Worm (Caenorhabditis elegans) whole organism, midembryonic: ENCODE measurements around the gene srg-6.

Experiments used
- T22C8.4 ChIP-seq: fragments of 200-800 bp; sonication (Bioruptor generic); IDR thresholded peaks from 2 replicates; pipeline ENCODE4 v1.3.6; 2022; ENCODE audit warnings: missing genetic modification characterization, missing compliant biosample characterization
- cog-1 ChIP-seq: sonication (generic microtip); optimal IDR thresholded peaks from 2 replicates; lab custom pipeline; 2016; ENCODE audit warnings: missing genetic modification characterization, missing compliant biosample characterization
- flt-1 ChIP-seq: fragments of 200-800 bp; sonication (Bioruptor generic); IDR thresholded peaks from 2 replicates; pipeline ENCODE4 v1.3.6; 2022; ENCODE audit warnings: missing genetic modification characterization, missing compliant biosample characterization
- klf-2 ChIP-seq: fragments of 200-800 bp; sonication (Bioruptor generic); conservative IDR thresholded peaks from 2 replicates; pipeline ENCODE4 v1.3.6; 2022; ENCODE audit warnings: missing genetic modification reagents, missing genetic modification characterization, missing compliant biosample characterization
- med-1 ChIP-seq: sonication (generic microtip); optimal IDR thresholded peaks from 2 replicates; lab custom pipeline; 2017; ENCODE audit warnings: missing genetic modification characterization, mild to moderate bottlenecking, missing compliant biosample characterization, antibody characterized with exemption, missing genetic modification reagents; ENCODE audit not compliant: insufficient read depth
- ref-1 ChIP-seq: fragments of 200-800 bp; sonication (Bioruptor generic); conservative IDR thresholded peaks from 2 replicates; pipeline ENCODE4 v1.3.6; 2022; ENCODE audit warnings: missing genetic modification reagents, missing genetic modification characterization, missing compliant biosample characterization
- tab-1 ChIP-seq: fragments of 200-800 bp; sonication (Bioruptor generic); IDR thresholded peaks from 2 replicates; pipeline ENCODE4 v1.3.6; 2022; ENCODE audit warnings: missing genetic modification characterization, missing compliant biosample characterization
- ztf-23 ChIP-seq: fragments of 200-800 bp; sonication (Bioruptor generic); IDR thresholded peaks from 2 replicates; pipeline ENCODE4 v1.3.6; 2022; ENCODE audit warnings: missing genetic modification reagents, missing genetic modification characterization, missing compliant biosample characterization
- ztf-29 ChIP-seq: fragments of 200-800 bp; sonication (Bioruptor generic); IDR thresholded peaks from 2 replicates; pipeline ENCODE4 v1.3.6; 2022; ENCODE audit warnings: missing genetic modification reagents, missing genetic modification characterization, missing compliant biosample characterization

Gene srg-6

ce11 chrIII:6265911-6266310 lies at the start of gene srg-6:
Gene srg-6 (minus strand): TSS chrIII:6266011.
- TF ChIP-seq ref-1 (GFP tag; lab: Robert Waterston, UW) (no peak), klf-2 (no peak), ztf-29 (GFP tag; lab: Robert Waterston, UW) (no peak), cog-1 (tag; lab: Kevin White, UChicago) (no peak), ztf-23 (GFP tag; lab: Robert Waterston, UW) (no peak), med-1 (no peak), flt-1 (no peak), T22C8.4 (GFP tag; lab: Robert Waterston, UW) (no peak), tab-1 (GFP tag; lab: Robert Waterston, UW) (no peak)

ce11 chrIII:6315515-6315914 lies 49.7 kb upstream of the srg-6 start:
- no peak for TF ChIP-seq cog-1 (tag; lab: Kevin White, UChicago)
- no peak for TF ChIP-seq T22C8.4 (GFP tag; lab: Robert Waterston, UW)
- TF ChIP-seq tab-1 (GFP tag; lab: Robert Waterston, UW): no peak
- TF ChIP-seq med-1: no peak
- TF ChIP-seq ztf-29 (GFP tag; lab: Robert Waterston, UW): no peak
- no peak for TF ChIP-seq flt-1
- TF ChIP-seq klf-2: no peak
- no peak for TF ChIP-seq ztf-23 (GFP tag; lab: Robert Waterston, UW)
- no peak for TF ChIP-seq ref-1 (GFP tag; lab: Robert Waterston, UW)

ce11 chrIII:6312244-6312643 lies 46.4 kb upstream of the srg-6 start:
- TF ChIP-seq ref-1 (GFP tag; lab: Robert Waterston, UW) (no peak), ztf-23 (GFP tag; lab: Robert Waterston, UW) (no peak), tab-1 (GFP tag; lab: Robert Waterston, UW) (no peak), cog-1 (tag; lab: Kevin White, UChicago) (no peak), ztf-29 (GFP tag; lab: Robert Waterston, UW) (no peak), med-1 (no peak), klf-2 (no peak), T22C8.4 (GFP tag; lab: Robert Waterston, UW) (no peak), flt-1 (no peak)

- TF ChIP-seq ztf-29 (GFP tag; lab: Robert Waterston, UW) (no peak), tab-1 (GFP tag; lab: Robert Waterston, UW) (no peak), cog-1 (tag; lab: Kevin White, UChicago) (no peak), klf-2 (no peak), T22C8.4 (GFP tag; lab: Robert Waterston, UW) (no peak), med-1 (no peak)
Observed at ce11 chrIII:6311452-6311851, 45.6 kb upstream of the srg-6 start.

ce11 chrIII:6310352-6310751 lies 44.5 kb upstream of the srg-6 start:
- TF ChIP-seq ztf-29 (GFP tag; lab: Robert Waterston, UW) (no peak), med-1 (no peak), tab-1 (GFP tag; lab: Robert Waterston, UW) (no peak), T22C8.4 (GFP tag; lab: Robert Waterston, UW) (no peak), flt-1 (no peak), ztf-23 (GFP tag; lab: Robert Waterston, UW) (no peak), ref-1 (GFP tag; lab: Robert Waterston, UW) (no peak), klf-2 (no peak), cog-1 (tag; lab: Kevin White, UChicago) (no peak)

ce11 chrIII:6309066-6309465 lies 43.3 kb upstream of the srg-6 start, which contains the start of gene gar-2:
Gene gar-2 (plus strand): TSS chrIII:6309366.
- TF ChIP-seq tab-1 (GFP tag; lab: Robert Waterston, UW): no peak
- TF ChIP-seq ref-1 (GFP tag; lab: Robert Waterston, UW): no peak
- no peak for TF ChIP-seq med-1
- TF ChIP-seq ztf-29 (GFP tag; lab: Robert Waterston, UW): no peak
- TF ChIP-seq cog-1 (tag; lab: Kevin White, UChicago): no peak
- no peak for TF ChIP-seq klf-2
- TF ChIP-seq ztf-23 (GFP tag; lab: Robert Waterston, UW): no peak
- TF ChIP-seq flt-1: no peak
- no peak for TF ChIP-seq T22C8.4 (GFP tag; lab: Robert Waterston, UW)

- TF ChIP-seq ztf-29 (GFP tag; lab: Robert Waterston, UW): no peak
- TF ChIP-seq cog-1 (tag; lab: Kevin White, UChicago): no peak
- no peak for TF ChIP-seq ref-1 (GFP tag; lab: Robert Waterston, UW)
- TF ChIP-seq flt-1: no peak
- TF ChIP-seq tab-1 (GFP tag; lab: Robert Waterston, UW): no peak
- no peak for TF ChIP-seq klf-2
- TF ChIP-seq med-1: no peak
- no peak for TF ChIP-seq ztf-23 (GFP tag; lab: Robert Waterston, UW)
- no peak for TF ChIP-seq T22C8.4 (GFP tag; lab: Robert Waterston, UW)
Observed at ce11 chrIII:6307832-6308231, 42.0 kb upstream of the srg-6 start.

- TF ChIP-seq klf-2: no peak
- no peak for TF ChIP-seq T22C8.4 (GFP tag; lab: Robert Waterston, UW)
- no peak for TF ChIP-seq flt-1
- no peak for TF ChIP-seq ztf-23 (GFP tag; lab: Robert Waterston, UW)
- no peak for TF ChIP-seq tab-1 (GFP tag; lab: Robert Waterston, UW)
- no peak for TF ChIP-seq cog-1 (tag; lab: Kevin White, UChicago)
- TF ChIP-seq ztf-29 (GFP tag; lab: Robert Waterston, UW): no peak
- no peak for TF ChIP-seq med-1
- TF ChIP-seq ref-1 (GFP tag; lab: Robert Waterston, UW): no peak
Observed at ce11 chrIII:6303787-6304186, 38.0 kb upstream of the srg-6 start.

ce11 chrIII:6303114-6303647 lies 37.4 kb upstream of the srg-6 start, which contains the start of gene F47D12.9:
Gene F47D12.9 (minus strand): TSS chrIII:6303380.
- TF ChIP-seq ztf-23 (GFP tag; lab: Robert Waterston, UW) (no peak), flt-1 (no peak), cog-1 (tag; lab: Kevin White, UChicago) (no peak), T22C8.4 (GFP tag; lab: Robert Waterston, UW) (no peak), tab-1 (GFP tag; lab: Robert Waterston, UW) (no peak), klf-2 (no peak), ztf-29 (GFP tag; lab: Robert Waterston, UW) (no peak), med-1 (no peak), ref-1 (GFP tag; lab: Robert Waterston, UW) (no peak)

ce11 chrIII:6300297-6300696 lies 34.5 kb upstream of the srg-6 start:
- TF ChIP-seq ztf-29 (GFP tag; lab: Robert Waterston, UW) (no peak), klf-2 (no peak), ref-1 (GFP tag; lab: Robert Waterston, UW) (no peak), tab-1 (GFP tag; lab: Robert Waterston, UW) (no peak), flt-1 (no peak), ztf-23 (GFP tag; lab: Robert Waterston, UW) (no peak), cog-1 (tag; lab: Kevin White, UChicago) (no peak), med-1 (no peak), T22C8.4 (GFP tag; lab: Robert Waterston, UW) (no peak)
